Fruit fly (Drosophila melanogaster) whole organism, embryonic: ENCODE data around the gene CG42820.
A peak's percentile ranks its signal among the peaks of the same experiment; 100 is the strongest.

ENCODE experiments used
- Asciz ChIP-seq: fragments of 200-800 bp; sonication (Bioruptor generic); optimal IDR thresholded peaks from 2 replicates; lab custom pipeline; 2017; ENCODE audit warnings: missing biosample characterization, mild to moderate bottlenecking, missing genetic modification characterization, missing genetic modification reagents
- CG11085 ChIP-seq: fragments of 200-800 bp; sonication (Bioruptor generic); IDR thresholded peaks from 2 replicates; pipeline ENCODE4 v1.3.6; 2022; ENCODE audit warnings: missing biosample characterization, missing genetic modification characterization
- CG13624 ChIP-seq: fragments of 200-800 bp; sonication (Bioruptor generic); optimal IDR thresholded peaks from 2 replicates; lab custom pipeline; 2016; ENCODE audit warnings: missing biosample characterization, missing genetic modification characterization
- CG14710 ChIP-seq: fragments of 200-800 bp; sonication (Bioruptor generic); optimal IDR thresholded peaks from 3 replicates; lab custom pipeline; 2019; ENCODE audit warnings: missing biosample characterization, mild to moderate bottlenecking, missing genetic modification characterization, moderate library complexity
- CG15479 ChIP-seq: fragments of 200-800 bp; sonication (Bioruptor generic); optimal IDR thresholded peaks from 3 replicates; lab custom pipeline; 2019; ENCODE audit warnings: missing biosample characterization, mild to moderate bottlenecking, missing genetic modification characterization, moderate library complexity
- CG15601 ChIP-seq: fragments of 200-800 bp; sonication (Bioruptor generic); optimal IDR thresholded peaks from 3 replicates; lab custom pipeline; 2019; ENCODE audit warnings: missing biosample characterization, mild to moderate bottlenecking, missing genetic modification characterization, moderate library complexity
- CG17361 ChIP-seq: fragments of 200-800 bp; sonication (Bioruptor generic); IDR thresholded peaks from 3 replicates; pipeline ENCODE4 v1.3.6; 2022; ENCODE audit warnings: missing biosample characterization, missing genetic modification characterization
- CG17912 ChIP-seq: fragments of 200-800 bp; sonication (Bioruptor generic); optimal IDR thresholded peaks from 2 replicates; lab custom pipeline; 2018; ENCODE audit warnings: missing biosample characterization, mild to moderate bottlenecking, missing genetic modification characterization
- CG2202 ChIP-seq: fragments of 200-800 bp; sonication (Bioruptor generic); optimal IDR thresholded peaks from 2 replicates; lab custom pipeline; 2018; ENCODE audit warnings: missing biosample characterization, mild to moderate bottlenecking, missing genetic modification characterization
- CG2678 ChIP-seq: fragments of 200-800 bp; sonication (Bioruptor generic); optimal IDR thresholded peaks from 3 replicates; lab custom pipeline; 2019; ENCODE audit warnings: missing biosample characterization, mild to moderate bottlenecking, missing genetic modification characterization, moderate library complexity
- CG31224 ChIP-seq: fragments of 200-800 bp; sonication (Bioruptor generic); IDR thresholded peaks from 2 replicates; pipeline ENCODE4 v1.3.6; 2022; ENCODE audit warnings: missing biosample characterization, missing genetic modification characterization
- CG34224 ChIP-seq: fragments of 200-800 bp; sonication (Bioruptor generic); IDR thresholded peaks from 3 replicates; pipeline ENCODE4 v1.3.6; 2022; ENCODE audit warnings: missing biosample characterization, missing genetic modification characterization; ENCODE audit not compliant: partially characterized antibody
- CG3838 ChIP-seq: fragments of 200-800 bp; sonication (Bioruptor generic); optimal IDR thresholded peaks from 3 replicates; lab custom pipeline; 2016; ENCODE audit warnings: missing biosample characterization, missing genetic modification characterization
- CG5245 ChIP-seq: fragments of 200-800 bp; sonication (Bioruptor generic); optimal IDR thresholded peaks from 3 replicates; lab custom pipeline; 2016; ENCODE audit warnings: missing biosample characterization, missing genetic modification characterization
- CG6254 ChIP-seq: fragments of 200-800 bp; sonication (Bioruptor generic); optimal IDR thresholded peaks from 3 replicates; lab custom pipeline; 2017; ENCODE audit warnings: mild to moderate bottlenecking, missing biosample characterization, missing genetic modification reagents, missing genetic modification characterization
- CG6813 ChIP-seq: fragments of 200-800 bp; sonication (Bioruptor generic); optimal IDR thresholded peaks from 2 replicates; lab custom pipeline; 2017; ENCODE audit warnings: missing biosample characterization, missing genetic modification characterization, mild to moderate bottlenecking, moderate library complexity, missing genetic modification reagents
- CG8478 ChIP-seq: fragments of >200 bp; optimal IDR thresholded peaks from 2 replicates; lab custom pipeline; 2018
- CG8765 ChIP-seq: fragments of 200-800 bp; sonication (Bioruptor generic); IDR thresholded peaks from 2 replicates; pipeline ENCODE4 v1.3.6; 2022; ENCODE audit warnings: missing biosample characterization, missing genetic modification characterization
- Camta ChIP-seq: fragments of 200-800 bp; sonication (Bioruptor generic); optimal IDR thresholded peaks from 2 replicates; lab custom pipeline; 2016; ENCODE audit warnings: missing biosample characterization, missing genetic modification characterization
- CrebB ChIP-seq: fragments of 200-800 bp; sonication (Bioruptor generic); optimal IDR thresholded peaks from 3 replicates; lab custom pipeline; 2018; ENCODE audit warnings: missing biosample characterization, mild to moderate bottlenecking, missing genetic modification characterization
- D ChIP-seq, 2 experiments: fragments of 200-800 bp in 1 of 2; fragments of >200 bp in 1 of 2; sonication (Bioruptor generic) in 1 of 2; optimal IDR thresholded peaks; 2 replicates in 1 of 2; 3 replicates in 1 of 2; lab custom pipeline; 2017; ENCODE audit warnings: mild to moderate bottlenecking in 1 of 2, missing biosample characterization in 1 of 2, missing genetic modification characterization in 1 of 2, missing genetic modification reagents in 1 of 2
- Dip3 ChIP-seq: fragments of 200-800 bp; sonication (Bioruptor generic); optimal IDR thresholded peaks from 3 replicates; lab custom pipeline; 2016; ENCODE audit warnings: missing biosample characterization, missing genetic modification characterization
- E2f2 ChIP-seq: fragments of 200-800 bp; sonication (Bioruptor generic); IDR thresholded peaks from 2 replicates; pipeline ENCODE4 v1.3.6; 2022; ENCODE audit warnings: missing biosample characterization, missing genetic modification characterization
- Eip74EF ChIP-seq, 2 experiments: fragments of 200-800 bp in 1 of 2; fragments of >200 bp in 1 of 2; sonication (Bioruptor generic) in 1 of 2; optimal IDR thresholded peaks; 2 replicates each; lab custom pipeline; 2017 to 2019; ENCODE audit warnings: missing biosample characterization in 2 of 2, missing genetic modification characterization in 2 of 2, mild to moderate bottlenecking in 1 of 2, moderate library complexity in 1 of 2
- Elba2 ChIP-seq: fragments of 200-800 bp; sonication (Bioruptor generic); optimal IDR thresholded peaks from 3 replicates; lab custom pipeline; 2016; ENCODE audit warnings: missing biosample characterization, missing genetic modification characterization
- Fer1 ChIP-seq: fragments of 200-800 bp; sonication (Bioruptor generic); optimal IDR thresholded peaks from 2 replicates; lab custom pipeline; 2017; ENCODE audit warnings: missing biosample characterization, mild to moderate bottlenecking, missing genetic modification characterization
- Fer2 ChIP-seq: fragments of 200-800 bp; sonication (Bioruptor generic); optimal IDR thresholded peaks from 2 replicates; lab custom pipeline; 2018; ENCODE audit warnings: missing biosample characterization, mild to moderate bottlenecking, missing genetic modification characterization, moderate library complexity
- Lpt ChIP-seq: fragments of >200 bp; optimal IDR thresholded peaks from 2 replicates; lab custom pipeline; 2018; ENCODE audit warnings: missing biosample characterization, missing genetic modification characterization
- MTF-1 ChIP-seq: fragments of 200-800 bp; sonication (Bioruptor generic); optimal IDR thresholded peaks from 2 replicates; lab custom pipeline; 2018; ENCODE audit warnings: missing biosample characterization, mild to moderate bottlenecking, missing genetic modification characterization, borderline replicate concordance
- Myb ChIP-seq: fragments of 200-800 bp; sonication (Bioruptor generic); optimal IDR thresholded peaks from 2 replicates; lab custom pipeline; 2016; ENCODE audit warnings: missing biosample characterization, missing genetic modification characterization
- Ravus ChIP-seq: fragments of 200-800 bp; sonication (Bioruptor generic); IDR thresholded peaks from 2 replicates; pipeline ENCODE4 v1.3.6; 2022; ENCODE audit warnings: missing biosample characterization, missing genetic modification characterization
- Xbp1 ChIP-seq: fragments of 200-800 bp; sonication (Bioruptor generic); optimal IDR thresholded peaks from 3 replicates; lab custom pipeline; 2016; ENCODE audit warnings: missing biosample characterization, mild to moderate bottlenecking, missing genetic modification characterization
- bab2 ChIP-seq: fragments of 200-800 bp; sonication (Bioruptor generic); optimal IDR thresholded peaks from 2 replicates; lab custom pipeline; 2016; ENCODE audit warnings: missing biosample characterization, missing genetic modification characterization
- crc ChIP-seq: fragments of 200-800 bp; sonication (Bioruptor generic); optimal IDR thresholded peaks from 2 replicates; lab custom pipeline; 2016; ENCODE audit warnings: missing biosample characterization, missing genetic modification characterization
- dimm ChIP-seq: fragments of 200-800 bp; sonication (Bioruptor generic); IDR thresholded peaks from 2 replicates; pipeline ENCODE4 v1.3.6; 2022; ENCODE audit warnings: missing biosample characterization, missing genetic modification characterization
- en ChIP-seq: fragments of 200-800 bp; sonication (Bioruptor generic); optimal IDR thresholded peaks from 2 replicates; lab custom pipeline; 2016; ENCODE audit warnings: missing biosample characterization, missing genetic modification characterization
- gro ChIP-seq: fragments of 200-800 bp; sonication (Bioruptor generic); optimal IDR thresholded peaks from 2 replicates; lab custom pipeline; 2016; ENCODE audit warnings: missing biosample characterization, missing genetic modification characterization
- hth ChIP-seq: fragments of >200 bp; optimal IDR thresholded peaks from 2 replicates; lab custom pipeline; 2017; ENCODE audit warnings: inconsistent platforms
- insv ChIP-seq, 2 experiments: fragments of 200-800 bp; sonication (Bioruptor generic); optimal IDR thresholded peaks; 3 replicates each; lab custom pipeline; 2016 to 2018; ENCODE audit warnings: missing biosample characterization in 2 of 2, missing genetic modification characterization in 2 of 2
- ken ChIP-seq: fragments of 200-800 bp; sonication (Bioruptor generic); IDR thresholded peaks from 3 replicates; pipeline ENCODE4 v1.3.6; 2022; ENCODE audit warnings: missing biosample characterization, missing genetic modification characterization
- knrl ChIP-seq: fragments of 200-800 bp; sonication (Bioruptor generic); IDR thresholded peaks from 3 replicates; pipeline ENCODE4 v1.3.6; 2022; ENCODE audit warnings: missing biosample characterization, missing genetic modification characterization; ENCODE audit not compliant: partially characterized antibody
- nerfin-1 ChIP-seq: fragments of 200-800 bp; sonication (Bioruptor generic); optimal IDR thresholded peaks from 3 replicates; lab custom pipeline; 2019; ENCODE audit warnings: missing biosample characterization, mild to moderate bottlenecking, missing genetic modification characterization, moderate library complexity
- pan ChIP-seq, 4 experiments: fragments of >200 bp in 3 of 4; fragments of 200-800 bp in 1 of 4; sonication (Bioruptor generic) in 1 of 4; optimal IDR thresholded peaks in 3 of 4; IDR thresholded peaks in 1 of 4; 2 replicates each; pipeline versions ENCODE4 v1.3.6 to Lab custom; 2017 to 2022; ENCODE audit warnings: missing biosample characterization in 2 of 4, missing genetic modification characterization in 2 of 4, mixed read lengths in 1 of 4
- sc ChIP-seq, 3 experiments: fragments of >200 bp in 2 of 3; fragments of 200-800 bp in 1 of 3; sonication (Bioruptor generic) in 1 of 3; optimal IDR thresholded peaks; 2 replicates in 2 of 3; 3 replicates in 1 of 3; lab custom pipeline; 2017; ENCODE audit warnings: mild to moderate bottlenecking in 1 of 3, missing biosample characterization in 1 of 3, missing genetic modification characterization in 1 of 3, missing genetic modification reagents in 1 of 3
- sqz ChIP-seq: fragments of 200-800 bp; sonication (Bioruptor generic); optimal IDR thresholded peaks from 3 replicates; lab custom pipeline; 2018; ENCODE audit warnings: missing biosample characterization, mild to moderate bottlenecking, missing genetic modification characterization
- sr ChIP-seq: fragments of 200-800 bp; sonication (Bioruptor generic); IDR thresholded peaks from 3 replicates; pipeline ENCODE4 v1.3.6; 2022; ENCODE audit warnings: missing biosample characterization, missing genetic modification characterization
- ssp ChIP-seq: fragments of 200-800 bp; sonication (Bioruptor generic); IDR thresholded peaks from 2 replicates; pipeline ENCODE4 v1.3.6; 2022; ENCODE audit warnings: missing biosample characterization, missing genetic modification characterization
- wor ChIP-seq: fragments of 200-800 bp; sonication (Bioruptor generic); IDR thresholded peaks from 2 replicates; pipeline ENCODE4 v1.3.6; 2022; ENCODE audit warnings: missing biosample characterization, missing genetic modification characterization
- z ChIP-seq: fragments of 200-800 bp; sonication (Bioruptor generic); IDR thresholded peaks from 3 replicates; pipeline ENCODE4 v1.3.6; 2022; ENCODE audit warnings: missing biosample characterization, missing genetic modification characterization

CG42820 gene

dm6 chr2L:8416350-8417046 is 24.3 kb upstream of the CG42820 start (continued):
- TF ChIP-seq Asciz (GFP tag; lab: Kevin White, UChicago) = no peak
- TF ChIP-seq CG15479 = peak; percentile 100
- no peak for TF ChIP-seq wor (GFP tag; lab: Robert Waterston, UW)
- TF ChIP-seq CG14710 (tag; lab: Kevin White, UChicago) = no peak
- TF ChIP-seq CG34224 (GFP tag; lab: Robert Waterston, UW) = no peak
- TF ChIP-seq CG6254 (GFP tag; lab: Kevin White, UChicago) = peak; percentile 21
- TF ChIP-seq sc (optimal IDR thresholded peaks at IDR 0.05; lab: Kevin White, UChicago) = no peak
- no peak for TF ChIP-seq sc (GFP tag; optimal IDR thresholded peaks at IDR 0.05; lab: Kevin White, UChicago)
- TF ChIP-seq D (optimal IDR thresholded peaks at IDR 0.05; lab: Kevin White, UChicago) = peak; percentile 99
- peak; percentile 23 for TF ChIP-seq D (GFP tag; optimal IDR thresholded peaks at IDR 0.05; lab: Kevin White, UChicago)
- TF ChIP-seq CG6813 (GFP tag; lab: Kevin White, UChicago) = peak; percentile 4
- TF ChIP-seq sr (GFP tag; lab: Robert Waterston, UW) = no peak
- no peak for TF ChIP-seq sqz (GFP tag; lab: Kevin White, UChicago)
- TF ChIP-seq Fer2 (tag; lab: Kevin White, UChicago) = no peak
- TF ChIP-seq Eip74EF (GFP tag; optimal IDR thresholded peaks at IDR 0.05; lab: Kevin White, UChicago) = no peak
- no peak for TF ChIP-seq Lpt (GFP tag; lab: Kevin White, UChicago)
- TF ChIP-seq CG8478 (lab: Kevin White, UChicago) = no peak
- TF ChIP-seq MTF-1 (GFP tag; lab: Kevin White, UChicago) = no peak
- TF ChIP-seq dimm (GFP tag; lab: Robert Waterston, UW) = no peak
- no peak for TF ChIP-seq pan (optimal IDR thresholded peaks at IDR 0.05; lab: Kevin White, UChicago)
- TF ChIP-seq pan (GFP tag; optimal IDR thresholded peaks at IDR 0.05 in 1 of 2, IDR thresholded peaks at IDR 0.05 in 1 of 2) = peak in 1 of 2 experiments; percentile 25
- no peak for TF ChIP-seq CG31224 (GFP tag; lab: Robert Waterston, UW)
- TF ChIP-seq CG15601 (tag; lab: Kevin White, UChicago) = no peak
- no peak for TF ChIP-seq hth
- no peak for TF ChIP-seq Myb
- TF ChIP-seq CG13624 (GFP tag; lab: Kevin White, UChicago) = peak; percentile 79
- TF ChIP-seq CrebB (tag; lab: Kevin White, UChicago) = peak; percentile 35
- peak; percentile 6 for TF ChIP-seq bab2
- no peak for TF ChIP-seq CG3838 (GFP tag; lab: Kevin White, UChicago)
- no peak for TF ChIP-seq CG8765
- TF ChIP-seq CG17361 (GFP tag; lab: Robert Waterston, UW) = no peak; the same call in 2 of the 3 replicates
- peak; percentile 70; the same call in 2 of the 3 replicates for TF ChIP-seq z
- TF ChIP-seq CG2678 (tag; lab: Kevin White, UChicago) = no peak
- no peak for TF ChIP-seq Elba2 (GFP tag; lab: Kevin White, UChicago)
- no peak for TF ChIP-seq Dip3 (GFP tag; lab: Kevin White, UChicago)
- no peak for TF ChIP-seq knrl
- peak; percentile 3 for TF ChIP-seq Xbp1 (GFP tag; lab: Kevin White, UChicago)
- no peak for TF ChIP-seq en
- peak; percentile 67 for TF ChIP-seq E2f2 (GFP tag; lab: Robert Waterston, UW)
- TF ChIP-seq ssp (GFP tag; lab: Robert Waterston, UW) = no peak
- TF ChIP-seq Camta (GFP tag; lab: Kevin White, UChicago) = no peak
- no peak for TF ChIP-seq crc (GFP tag; lab: Kevin White, UChicago)
- no peak for TF ChIP-seq ken (GFP tag; lab: Robert Waterston, UW)
- peak; percentile 24 for TF ChIP-seq gro (GFP tag; lab: Kevin White, UChicago)
- no peak for TF ChIP-seq Fer1 (GFP tag; lab: Kevin White, UChicago)
- TF ChIP-seq CG11085 (GFP tag; lab: Robert Waterston, UW) = no peak
- no peak for TF ChIP-seq Ravus
- TF ChIP-seq nerfin-1 (tag; lab: Kevin White, UChicago) = peak; percentile 2
- no peak for TF ChIP-seq insv (GFP tag; optimal IDR thresholded peaks at IDR 0.05; lab: Kevin White, UChicago)
- no peak for TF ChIP-seq CG17912 (GFP tag; lab: Kevin White, UChicago)
- peak; percentile 36 for TF ChIP-seq CG5245 (GFP tag; lab: Kevin White, UChicago)
- TF ChIP-seq CG2202 = no peak
